Worm (Caenorhabditis elegans) whole organism, late embryonic: Measurements from ENCODE around the gene fbxl-3.
A peak's percentile ranks its signal among the peaks of the same experiment; 100 is the strongest.

Experiments used
- C08G9.2 ChIP-seq: sonication (generic microtip); optimal IDR thresholded peaks from 2 replicates; lab custom pipeline; 2016; ENCODE audit warnings: mild to moderate bottlenecking, missing genetic modification characterization, moderate library complexity, missing compliant biosample characterization
- K09A11.1 ChIP-seq: sonication (generic microtip); optimal IDR thresholded peaks from 2 replicates; lab custom pipeline; 2017; ENCODE audit warnings: antibody characterized with exemption, mild to moderate bottlenecking, missing genetic modification characterization, missing compliant biosample characterization; ENCODE audit not compliant: insufficient read depth
- T23F11.4 ChIP-seq: fragments of 200-800 bp; sonication (Bioruptor generic); optimal IDR thresholded peaks from 2 replicates; lab custom pipeline; 2018; ENCODE audit warnings: mild to moderate bottlenecking, missing genetic modification characterization, missing compliant biosample characterization
- Y22D7AL.16 ChIP-seq: sonication (generic microtip); optimal IDR thresholded peaks from 2 replicates; lab custom pipeline; 2016; ENCODE audit warnings: missing genetic modification characterization, missing compliant biosample characterization
- ahr-1 ChIP-seq: sonication (generic microtip); optimal IDR thresholded peaks from 2 replicates; lab custom pipeline; 2016; ENCODE audit warnings: missing genetic modification characterization, missing compliant biosample characterization
- ama-1 ChIP-seq: fragments of 150-350 bp; optimal IDR thresholded peaks from 2 replicates; lab custom pipeline; 2014
- ceh-14 ChIP-seq: sonication (generic microtip); optimal IDR thresholded peaks from 2 replicates; lab custom pipeline; 2016; ENCODE audit warnings: missing genotype, missing genetic modification characterization, missing compliant biosample characterization
- ceh-18 ChIP-seq: sonication (generic microtip); optimal IDR thresholded peaks from 2 replicates; lab custom pipeline; 2016; ENCODE audit warnings: missing genetic modification characterization, missing compliant biosample characterization
- ceh-19 ChIP-seq: fragments of 200-800 bp; sonication (Bioruptor generic); optimal IDR thresholded peaks from 2 replicates; lab custom pipeline; 2018; ENCODE audit warnings: mild to moderate bottlenecking, missing genetic modification characterization, missing compliant biosample characterization
- ceh-2 ChIP-seq: sonication (generic microtip); optimal IDR thresholded peaks from 2 replicates; lab custom pipeline; 2016; ENCODE audit warnings: missing genotype, missing genetic modification characterization, missing compliant biosample characterization
- ceh-22 ChIP-seq: sonication (generic microtip); optimal IDR thresholded peaks from 2 replicates; lab custom pipeline; 2017; ENCODE audit warnings: missing biosample characterization, missing genetic modification characterization
- ceh-24 ChIP-seq: sonication (generic microtip); optimal IDR thresholded peaks from 2 replicates; lab custom pipeline; 2016; ENCODE audit warnings: mild to moderate bottlenecking, missing genetic modification characterization, missing compliant biosample characterization
- ceh-30 ChIP-seq: fragments of 150-350 bp; optimal IDR thresholded peaks from 2 replicates; lab custom pipeline; 2014; ENCODE audit warnings: missing biosample characterization, missing genetic modification characterization
- ceh-31 ChIP-seq: sonication (generic microtip); optimal IDR thresholded peaks from 2 replicates; lab custom pipeline; 2016; ENCODE audit warnings: missing genetic modification characterization, missing compliant biosample characterization
- ceh-34 ChIP-seq: sonication (generic microtip); optimal IDR thresholded peaks from 2 replicates; lab custom pipeline; 2016; ENCODE audit warnings: mild to moderate bottlenecking, missing genetic modification characterization, missing compliant biosample characterization
- ceh-45 ChIP-seq: fragments of 200-800 bp; sonication (Bioruptor generic); IDR thresholded peaks from 2 replicates; pipeline ENCODE4 v1.3.6; 2022; ENCODE audit warnings: missing genetic modification reagents, missing genetic modification characterization, missing compliant biosample characterization
- ceh-48 ChIP-seq: sonication (generic microtip); optimal IDR thresholded peaks from 2 replicates; lab custom pipeline; 2016; ENCODE audit warnings: missing genetic modification characterization, inconsistent platforms, missing compliant biosample characterization
- che-1 ChIP-seq: sonication (generic microtip); optimal IDR thresholded peaks from 2 replicates; lab custom pipeline; 2016; ENCODE audit warnings: mild to moderate bottlenecking, missing genetic modification characterization, missing compliant biosample characterization
- dmd-4 ChIP-seq: sonication (generic microtip); optimal IDR thresholded peaks from 2 replicates; lab custom pipeline; 2016; ENCODE audit warnings: borderline replicate concordance, missing genetic modification characterization, missing compliant biosample characterization
- dve-1 ChIP-seq: sonication (generic microtip); optimal IDR thresholded peaks from 2 replicates; lab custom pipeline; 2017; ENCODE audit warnings: antibody characterized with exemption, mild to moderate bottlenecking, missing genetic modification characterization, missing compliant biosample characterization
- elt-2 ChIP-seq: sonication (generic microtip); optimal IDR thresholded peaks from 2 replicates; lab custom pipeline; 2016; ENCODE audit warnings: missing genetic modification reagents, missing genetic modification characterization, missing compliant biosample characterization
- ets-4 ChIP-seq: sonication (generic microtip); optimal IDR thresholded peaks from 2 replicates; lab custom pipeline; 2016; ENCODE audit warnings: missing genetic modification characterization, missing compliant biosample characterization
- eyg-1 ChIP-seq: sonication (generic microtip); optimal IDR thresholded peaks from 2 replicates; lab custom pipeline; 2016; ENCODE audit warnings: missing genotype, missing genetic modification characterization, missing compliant biosample characterization
- fax-1 ChIP-seq: sonication (generic microtip); optimal IDR thresholded peaks from 2 replicates; lab custom pipeline; 2016; ENCODE audit warnings: missing genotype, missing genetic modification characterization, missing compliant biosample characterization
- fkh-6 ChIP-seq: sonication (generic microtip); optimal IDR thresholded peaks from 2 replicates; lab custom pipeline; 2016; ENCODE audit warnings: missing genetic modification characterization, missing compliant biosample characterization
- hlh-30 ChIP-seq: sonication (generic microtip); optimal IDR thresholded peaks from 2 replicates; lab custom pipeline; 2017; ENCODE audit warnings: antibody characterized with exemption, missing genetic modification characterization, missing compliant biosample characterization; ENCODE audit not compliant: insufficient read depth
- hlh-6 ChIP-seq: sonication (generic microtip); optimal IDR thresholded peaks from 2 replicates; lab custom pipeline; 2016; ENCODE audit warnings: missing genotype, missing genetic modification characterization, missing compliant biosample characterization
- hlh-8 ChIP-seq: sonication (generic microtip); optimal IDR thresholded peaks from 2 replicates; lab custom pipeline; 2016; ENCODE audit warnings: missing genotype, missing genetic modification characterization, missing compliant biosample characterization
- madf-2 ChIP-seq: sonication (generic microtip); optimal IDR thresholded peaks from 2 replicates; lab custom pipeline; 2017; ENCODE audit warnings: missing genetic modification characterization, missing compliant biosample characterization
- nfya-1 ChIP-seq: sonication (generic microtip); optimal IDR thresholded peaks from 2 replicates; lab custom pipeline; 2017; ENCODE audit warnings: missing genetic modification characterization, mild to moderate bottlenecking, missing compliant biosample characterization, antibody characterized with exemption, moderate library complexity
- nhr-11 ChIP-seq: fragments of 150-350 bp; optimal IDR thresholded peaks from 2 replicates; lab custom pipeline; 2014; ENCODE audit warnings: missing biosample characterization, missing genetic modification characterization
- pha-2 ChIP-seq: sonication (generic microtip); optimal IDR thresholded peaks from 2 replicates; lab custom pipeline; 2017; ENCODE audit warnings: mild to moderate bottlenecking, missing genetic modification characterization, missing compliant biosample characterization
- pha-4 ChIP-seq: fragments of 150-350 bp; optimal IDR thresholded peaks from 2 replicates; lab custom pipeline; 2018; ENCODE audit warnings: missing biosample characterization, missing genetic modification reagents, missing genetic modification characterization
- pros-1 ChIP-seq: fragments of 150-350 bp; optimal IDR thresholded peaks from 2 replicates; lab custom pipeline; 2014; ENCODE audit warnings: missing biosample characterization, missing genetic modification reagents, missing genetic modification characterization
- ref-2 ChIP-seq: sonication (generic microtip); optimal IDR thresholded peaks from 2 replicates; lab custom pipeline; 2016; ENCODE audit warnings: missing genetic modification characterization, missing compliant biosample characterization
- sdc-2 ChIP-seq: sonication (generic microtip); optimal IDR thresholded peaks from 2 replicates; lab custom pipeline; 2016; ENCODE audit warnings: missing genotype, missing genetic modification characterization, missing compliant biosample characterization
- syd-9 ChIP-seq: sonication (generic microtip); optimal IDR thresholded peaks from 2 replicates; lab custom pipeline; 2016; ENCODE audit warnings: mild to moderate bottlenecking, missing genetic modification characterization, moderate library complexity, missing compliant biosample characterization
- tbx-2 ChIP-seq: sonication (generic microtip); optimal IDR thresholded peaks from 2 replicates; lab custom pipeline; 2016; ENCODE audit warnings: missing genetic modification characterization, missing compliant biosample characterization
- tbx-7 ChIP-seq: sonication (generic microtip); optimal IDR thresholded peaks from 2 replicates; lab custom pipeline; 2016; ENCODE audit warnings: missing genotype, missing genetic modification characterization, missing compliant biosample characterization
- unc-3 ChIP-seq, 2 experiments: fragments of 200-800 bp in 1 of 2; sonication (Bioruptor generic) in 1 of 2; sonication (generic microtip) in 1 of 2; conservative IDR thresholded peaks in 1 of 2; optimal IDR thresholded peaks in 1 of 2; 2 replicates each; pipeline versions ENCODE4 v1.3.6 to Lab custom; 2016 to 2022; ENCODE audit warnings: missing compliant biosample characterization in 2 of 2, missing genetic modification characterization in 2 of 2, missing genetic modification reagents in 1 of 2
- unc-42 ChIP-seq: sonication (generic microtip); optimal IDR thresholded peaks from 2 replicates; lab custom pipeline; 2016; ENCODE audit warnings: missing genotype, missing genetic modification characterization, missing compliant biosample characterization
- unc-55 ChIP-seq: sonication (generic microtip); optimal IDR thresholded peaks from 2 replicates; lab custom pipeline; 2017; ENCODE audit warnings: missing biosample characterization, missing genetic modification reagents, missing genetic modification characterization
- unc-86 ChIP-seq: sonication (generic microtip); optimal IDR thresholded peaks from 2 replicates; lab custom pipeline; 2016; ENCODE audit warnings: missing genetic modification characterization, missing compliant biosample characterization
- zip-5 ChIP-seq: sonication (generic microtip); optimal IDR thresholded peaks from 2 replicates; lab custom pipeline; 2016; ENCODE audit warnings: missing genetic modification characterization, missing compliant biosample characterization

The fbxl-3 gene

DNA sequence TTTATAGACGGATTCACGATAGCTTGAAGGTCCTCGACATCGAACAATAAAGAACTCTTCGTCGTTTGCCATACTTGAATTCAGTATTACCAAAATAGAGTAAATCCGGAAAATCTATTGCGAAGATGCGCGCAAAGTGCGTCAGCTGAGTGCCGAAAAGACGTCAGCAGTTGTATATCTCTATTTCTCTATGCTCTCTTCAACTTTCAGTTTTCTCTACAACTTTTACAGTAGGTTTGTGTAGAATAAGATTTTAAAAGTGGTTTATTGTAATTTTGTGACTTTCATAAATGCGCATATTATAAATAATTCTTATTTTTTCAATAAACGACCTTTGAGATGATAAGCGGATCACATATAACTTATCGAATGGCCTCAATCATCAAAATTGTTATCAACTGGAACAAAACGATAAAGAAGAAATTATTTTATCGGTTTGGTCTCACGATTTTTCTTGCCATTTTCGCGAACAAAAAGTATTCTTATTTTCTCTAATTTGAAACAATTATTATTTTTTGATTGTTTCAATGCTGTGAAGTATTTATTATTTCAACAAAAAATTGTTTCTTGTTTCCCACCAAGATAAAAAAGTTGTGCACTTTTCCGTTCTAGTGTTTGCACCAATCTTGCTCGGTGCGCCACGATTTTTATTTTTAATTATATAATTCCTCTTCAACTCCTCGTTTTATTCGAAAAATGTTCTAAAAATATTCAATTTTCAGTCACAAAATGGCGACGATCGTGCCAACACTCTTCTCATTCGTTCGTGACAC is 25.2 kb downstream of the fbxl-3 start, which contains the start of the genes agt-2 and F09E5.3:
TSS of gene agt-2 (minus strand) at position 553 of the 773 bp plus-strand sequence.
TSS of gene F09E5.3 (plus strand) at position 723 of the 773 bp plus-strand sequence.
- TF ChIP-seq K09A11.1 (tag; lab: Kevin White, UChicago) (no peak), ceh-48 (tag; lab: Kevin White, UChicago) (peak; percentile 40), dve-1 (peak; percentile 68), ceh-18 (tag; lab: Kevin White, UChicago) (peak; percentile 56), elt-2 (tag; lab: Kevin White, UChicago) (peak; percentile 97), ceh-31 (tag; lab: Kevin White, UChicago) (peak; percentile 42), T23F11.4 (GFP tag; lab: Kevin White, UChicago) (no peak), Y22D7AL.16 (tag; lab: Kevin White, UChicago) (peak; percentile 1), unc-55 (GFP tag; lab: Kevin White, UChicago) (peak; percentile 8), ceh-30 (tag; lab: Kevin White, UChicago) (peak; percentile 92), ceh-45 (GFP tag; lab: Robert Waterston, UW) (peak; percentile 23; the same call in 1 of the 2 replicates), ceh-2 (peak; percentile 7), madf-2 (tag; lab: Kevin White, UChicago) (peak; percentile 39), ets-4 (tag; lab: Kevin White, UChicago) (peak; percentile 47), unc-42 (tag; lab: Kevin White, UChicago) (peak; percentile 65), nfya-1 (tag; lab: Kevin White, UChicago) (peak; percentile 81), sdc-2 (tag; lab: Kevin White, UChicago) (peak; percentile 25), hlh-30 (peak; percentile 42), hlh-6 (tag; lab: Kevin White, UChicago) (no peak), ceh-34 (tag; lab: Kevin White, UChicago) (peak; percentile 57), ref-2 (tag; lab: Kevin White, UChicago) (peak; percentile 31), ceh-19 (GFP tag; lab: Kevin White, UChicago) (no peak), pros-1 (no peak), tbx-2 (peak; percentile 55), fkh-6 (no peak)
- TF ChIP-seq, all 69 proteins: peak for 19

DNA sequence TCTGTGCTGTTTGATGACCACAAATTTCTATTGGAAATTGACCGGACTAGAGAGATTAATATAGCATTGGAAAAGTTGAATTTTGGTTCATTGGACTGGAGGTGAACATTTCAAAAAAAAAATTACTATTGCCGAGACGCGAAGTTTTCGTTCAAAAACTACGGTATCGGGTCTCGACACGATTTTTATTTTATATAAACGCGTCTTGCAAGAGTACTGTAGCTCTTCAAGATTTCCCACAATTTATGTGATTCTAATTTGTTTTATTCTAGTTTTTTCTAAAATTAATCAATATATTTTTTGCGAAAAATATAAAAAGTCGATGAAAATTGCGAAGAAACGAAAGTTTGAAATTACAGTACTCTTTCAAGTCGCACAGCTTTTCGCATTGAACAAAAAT is 28.1 kb downstream of the fbxl-3 start, which contains the start of gene F09E5.12:
TSS of gene F09E5.12 (minus strand) at position 101 of the 400 bp plus-strand sequence.
- TF ChIP-seq fax-1 (tag; lab: Kevin White, UChicago) (no peak), syd-9 (tag; lab: Kevin White, UChicago) (no peak), nfya-1 (tag; lab: Kevin White, UChicago) (no peak), zip-5 (tag; lab: Kevin White, UChicago) (no peak), che-1 (no peak), tbx-7 (no peak), C08G9.2 (tag; lab: Kevin White, UChicago) (no peak), K09A11.1 (tag; lab: Kevin White, UChicago) (no peak), ama-1 (lab: Kevin White, UChicago) (no peak), eyg-1 (tag; lab: Kevin White, UChicago) (no peak), ceh-24 (tag; lab: Kevin White, UChicago) (no peak), hlh-8 (tag; lab: Kevin White, UChicago) (no peak)

- TF ChIP-seq dmd-4 (tag; lab: Kevin White, UChicago), result no peak
- TF ChIP-seq pha-4 (tag; lab: Kevin White, UChicago), result no peak
- no peak for TF ChIP-seq unc-3 (GFP tag; conservative IDR thresholded peaks at IDR 0.05; lab: Robert Waterston, UW)
- TF ChIP-seq unc-3 (tag; optimal IDR thresholded peaks at IDR 0.05; lab: Kevin White, UChicago), result no peak
- TF ChIP-seq hlh-8 (tag; lab: Kevin White, UChicago), result no peak
- no peak for TF ChIP-seq ceh-30 (tag; lab: Kevin White, UChicago)
- no peak for TF ChIP-seq nfya-1 (tag; lab: Kevin White, UChicago)
- no peak for TF ChIP-seq hlh-6 (tag; lab: Kevin White, UChicago)
- TF ChIP-seq ahr-1 (tag; lab: Kevin White, UChicago), result no peak
- no peak for TF ChIP-seq ama-1 (lab: Kevin White, UChicago)
- TF ChIP-seq ceh-14, result no peak
- no peak for TF ChIP-seq ceh-22 (tag; lab: Kevin White, UChicago)
- TF ChIP-seq unc-86 (tag; lab: Kevin White, UChicago), result no peak
- TF ChIP-seq ceh-48 (tag; lab: Kevin White, UChicago), result no peak
- no peak for TF ChIP-seq nhr-11 (tag; lab: Kevin White, UChicago)
- no peak for TF ChIP-seq tbx-7
- no peak for TF ChIP-seq ceh-19 (GFP tag; lab: Kevin White, UChicago)
- TF ChIP-seq ceh-34 (tag; lab: Kevin White, UChicago), result no peak
- no peak for TF ChIP-seq pha-2 (tag; lab: Kevin White, UChicago)
Observed at ce11 chrII:5365645-5366044, 33.1 kb downstream of the fbxl-3 start, which contains the start of gene F09E5.16. TSS of gene F09E5.16 (minus strand) at chrII:5365745.
